Fruit fly (Drosophila melanogaster) whole organism, prepupa: ENCODE data around the gene Ahcy.

Experiments
- CG16779 ChIP-seq: fragments of 200-800 bp; sonication (Bioruptor generic); optimal IDR thresholded peaks from 3 replicates; lab custom pipeline; 2017; ENCODE audit warnings: missing biosample characterization, mild to moderate bottlenecking, missing genetic modification characterization
- Gug ChIP-seq: fragments of 200-800 bp; sonication (Bioruptor generic); IDR thresholded peaks from 2 replicates; pipeline ENCODE4 v1.3.6; 2022; ENCODE audit warnings: missing biosample characterization, missing genetic modification characterization
- achi ChIP-seq: fragments of 200-800 bp; sonication (Bioruptor generic); optimal IDR thresholded peaks from 3 replicates; lab custom pipeline; 2016; ENCODE audit warnings: missing biosample characterization, missing genetic modification characterization
- dac ChIP-seq: fragments of 200-800 bp; sonication (Bioruptor generic); optimal IDR thresholded peaks from 2 replicates; lab custom pipeline; 2017; ENCODE audit warnings: missing biosample characterization, mild to moderate bottlenecking, missing genetic modification characterization
- pdm3 ChIP-seq: fragments of 200-800 bp; sonication (Bioruptor generic); optimal IDR thresholded peaks from 3 replicates; lab custom pipeline; 2016; ENCODE audit warnings: missing biosample characterization, missing genetic modification characterization

- TF ChIP-seq achi (GFP tag; lab: Kevin White, UChicago) (no peak), dac (GFP tag; lab: Kevin White, UChicago) (no peak), CG16779 (tag; lab: Kevin White, UChicago) (no peak), pdm3 (no peak), Gug (GFP tag; lab: Robert Waterston, UW) (no peak)
These were observed 1.9 kb upstream of the Ahcy start for dm6 chrX:15448136-15448535.
